Fruit fly (Drosophila melanogaster) whole organism, embryonic: ENCODE results near the gene Rlb1.

Experiments used
- Ada2b ChIP-seq: fragments of 200-800 bp; sonication (Bioruptor generic); IDR thresholded peaks from 2 replicates; pipeline ENCODE4 v1.3.6; 2022; ENCODE audit warnings: missing biosample characterization, missing genetic modification characterization
- Adf1 ChIP-seq: fragments of 200-800 bp; sonication (Bioruptor generic); IDR thresholded peaks from 2 replicates; pipeline ENCODE4 v1.3.6; 2022; ENCODE audit warnings: missing biosample characterization, missing genetic modification characterization
- CG10267 ChIP-seq: fragments of 200-800 bp; sonication (Bioruptor generic); optimal IDR thresholded peaks from 2 replicates; lab custom pipeline; 2018; ENCODE audit warnings: missing biosample characterization, mild to moderate bottlenecking, missing genetic modification characterization, moderate library complexity
- CG12071 ChIP-seq: fragments of 200-800 bp; sonication (Bioruptor generic); optimal IDR thresholded peaks from 3 replicates; lab custom pipeline; 2018; ENCODE audit warnings: missing biosample characterization, mild to moderate bottlenecking, missing genetic modification characterization
- CG13624 ChIP-seq: fragments of 200-800 bp; sonication (Bioruptor generic); optimal IDR thresholded peaks from 2 replicates; lab custom pipeline; 2016; ENCODE audit warnings: missing biosample characterization, missing genetic modification characterization
- CG14860 ChIP-seq: fragments of 200-800 bp; sonication (Bioruptor generic); IDR thresholded peaks from 3 replicates; pipeline ENCODE4 v1.3.6; 2022; ENCODE audit warnings: missing biosample characterization, missing genetic modification characterization; ENCODE audit not compliant: partially characterized antibody
- CG16813 ChIP-seq: fragments of 200-800 bp; sonication (Bioruptor generic); IDR thresholded peaks from 3 replicates; pipeline ENCODE4 v1.3.6; 2022; ENCODE audit warnings: missing biosample characterization, missing genetic modification characterization; ENCODE audit not compliant: partially characterized antibody
- CG17186 ChIP-seq: fragments of 200-800 bp; sonication (Bioruptor generic); optimal IDR thresholded peaks from 3 replicates; lab custom pipeline; 2017; ENCODE audit warnings: missing biosample characterization, missing genetic modification reagents, missing genetic modification characterization
- CG17385 ChIP-seq: fragments of 200-800 bp; sonication (Bioruptor generic); optimal IDR thresholded peaks from 3 replicates; lab custom pipeline; 2018; ENCODE audit warnings: missing biosample characterization, mild to moderate bottlenecking, missing genetic modification characterization
- CG17568 ChIP-seq: fragments of 200-800 bp; sonication (Bioruptor generic); optimal IDR thresholded peaks from 2 replicates; lab custom pipeline; 2018; ENCODE audit warnings: missing biosample characterization, mild to moderate bottlenecking, missing genetic modification characterization, moderate library complexity
- CG18476 ChIP-seq: fragments of 200-800 bp; sonication (Bioruptor generic); optimal IDR thresholded peaks from 2 replicates; lab custom pipeline; 2016; ENCODE audit warnings: missing biosample characterization, mild to moderate bottlenecking, missing genetic modification characterization
- CG2116 ChIP-seq: fragments of 200-800 bp; sonication (Bioruptor generic); optimal IDR thresholded peaks from 3 replicates; lab custom pipeline; 2018; ENCODE audit warnings: missing biosample characterization, mild to moderate bottlenecking, missing genetic modification characterization
- CG2199 ChIP-seq: fragments of 200-800 bp; sonication (Bioruptor generic); IDR thresholded peaks from 3 replicates; pipeline ENCODE4 v1.3.6; 2022; ENCODE audit warnings: missing biosample characterization, missing genetic modification characterization
- CG30431 ChIP-seq: fragments of 200-800 bp; sonication (Bioruptor generic); optimal IDR thresholded peaks from 2 replicates; lab custom pipeline; 2017; ENCODE audit warnings: missing biosample characterization, missing genetic modification characterization
- CG32532 ChIP-seq: fragments of 200-800 bp; sonication (Bioruptor generic); IDR thresholded peaks from 2 replicates; pipeline ENCODE4 v1.3.6; 2022; ENCODE audit warnings: missing biosample characterization, missing genetic modification characterization
- CG34422 ChIP-seq: fragments of 200-800 bp; sonication (Bioruptor generic); IDR thresholded peaks from 3 replicates; pipeline ENCODE4 v1.3.6; 2022; ENCODE audit warnings: missing biosample characterization, missing genetic modification characterization
- CG4424 ChIP-seq: fragments of 200-800 bp; sonication (Bioruptor generic); optimal IDR thresholded peaks from 3 replicates; lab custom pipeline; 2016; ENCODE audit warnings: missing biosample characterization, missing genetic modification characterization
- CG8290 ChIP-seq, 3 experiments: fragments of 200-800 bp; sonication (Bioruptor generic); optimal IDR thresholded peaks; 2 replicates each; lab custom pipeline; 2016 to 2019; ENCODE audit warnings: missing biosample characterization in 3 of 3, missing genetic modification characterization in 3 of 3, mild to moderate bottlenecking in 2 of 3, moderate library complexity in 1 of 3
- CG8388 ChIP-seq: fragments of 200-800 bp; sonication (Bioruptor generic); optimal IDR thresholded peaks from 2 replicates; lab custom pipeline; 2019; ENCODE audit warnings: missing biosample characterization, mild to moderate bottlenecking, missing genetic modification characterization, moderate library complexity
- CG8765 ChIP-seq: fragments of 200-800 bp; sonication (Bioruptor generic); IDR thresholded peaks from 2 replicates; pipeline ENCODE4 v1.3.6; 2022; ENCODE audit warnings: missing biosample characterization, missing genetic modification characterization
- CG9609 ChIP-seq: fragments of 200-800 bp; sonication (Bioruptor generic); optimal IDR thresholded peaks from 3 replicates; lab custom pipeline; 2016; ENCODE audit warnings: missing biosample characterization, missing genetic modification characterization
- Ets65A ChIP-seq: fragments of 200-800 bp; sonication (Bioruptor generic); peaks from one replicate; lab custom pipeline; 2016; ENCODE audit warnings: missing biosample characterization, missing genetic modification characterization
- Fer2 ChIP-seq: fragments of 200-800 bp; sonication (Bioruptor generic); optimal IDR thresholded peaks from 2 replicates; lab custom pipeline; 2018; ENCODE audit warnings: missing biosample characterization, mild to moderate bottlenecking, missing genetic modification characterization, moderate library complexity
- Gug ChIP-seq: fragments of 200-800 bp; sonication (Bioruptor generic); IDR thresholded peaks from 4 replicates; pipeline ENCODE4 v1.3.6; 2022; ENCODE audit warnings: missing biosample characterization, missing genetic modification characterization
- H15 ChIP-seq: fragments of 200-800 bp; sonication (Bioruptor generic); IDR thresholded peaks from 3 replicates; pipeline ENCODE4 v1.3.6; 2022; ENCODE audit warnings: missing biosample characterization, missing genetic modification characterization
- Hand ChIP-seq: fragments of 200-800 bp; sonication (Bioruptor generic); optimal IDR thresholded peaks from 2 replicates; lab custom pipeline; 2017; ENCODE audit warnings: mild to moderate bottlenecking, missing biosample characterization, missing genetic modification reagents, missing genetic modification characterization
- Med ChIP-seq: fragments of 200-800 bp; sonication (Bioruptor generic); peaks from one replicate; lab custom pipeline; 2016; ENCODE audit warnings: missing biosample characterization, missing genetic modification characterization, mild to moderate bottlenecking, inconsistent platforms, moderate library complexity
- Nf-YC ChIP-seq: fragments of 200-800 bp; optimal IDR thresholded peaks from 3 replicates; lab custom pipeline; 2019; ENCODE audit warnings: missing biosample characterization, mild to moderate bottlenecking, missing genetic modification characterization, moderate library complexity
- Opbp ChIP-seq: fragments of 200-800 bp; sonication (Bioruptor generic); IDR thresholded peaks from 3 replicates; pipeline ENCODE4 v1.3.6; 2022; ENCODE audit warnings: missing biosample characterization, missing genetic modification characterization; ENCODE audit not compliant: partially characterized antibody
- Rx ChIP-seq: fragments of 200-800 bp; sonication (Bioruptor generic); IDR thresholded peaks from 2 replicates; pipeline ENCODE4 v1.3.6; 2022; ENCODE audit warnings: missing biosample characterization, missing genetic modification characterization
- Stat92E ChIP-seq, 3 experiments: fragments of >200 bp in 2 of 3; fragments of 200-800 bp in 1 of 3; sonication (Bioruptor generic) in 1 of 3; optimal IDR thresholded peaks; 2 replicates each; lab custom pipeline; 2017 to 2019; ENCODE audit warnings: missing biosample characterization in 3 of 3, missing genetic modification characterization in 3 of 3, mild to moderate bottlenecking in 1 of 3, moderate library complexity in 1 of 3
- cg ChIP-seq: fragments of 200-800 bp; sonication (Bioruptor generic); optimal IDR thresholded peaks from 3 replicates; lab custom pipeline; 2019; ENCODE audit warnings: missing biosample characterization, mild to moderate bottlenecking, missing genetic modification characterization, moderate library complexity
- da ChIP-seq: fragments of 200-800 bp; sonication (Bioruptor generic); optimal IDR thresholded peaks from 2 replicates; lab custom pipeline; 2016; ENCODE audit warnings: missing biosample characterization, missing genetic modification characterization
- danr ChIP-seq: fragments of 200-800 bp; sonication (Bioruptor generic); IDR thresholded peaks from 2 replicates; pipeline ENCODE4 v1.3.6; 2022; ENCODE audit warnings: missing biosample characterization, missing genetic modification characterization
- dmrt11E ChIP-seq: fragments of 200-800 bp; sonication (Bioruptor generic); optimal IDR thresholded peaks from 3 replicates; lab custom pipeline; 2018; ENCODE audit warnings: missing biosample characterization, mild to moderate bottlenecking, missing genetic modification characterization, moderate library complexity
- gro ChIP-seq: fragments of 200-800 bp; sonication (Bioruptor generic); optimal IDR thresholded peaks from 2 replicates; lab custom pipeline; 2016; ENCODE audit warnings: missing biosample characterization, missing genetic modification characterization
- hbn ChIP-seq: fragments of 200-800 bp; sonication (Bioruptor generic); IDR thresholded peaks from 2 replicates; pipeline ENCODE4 v1.3.6; 2022; ENCODE audit warnings: missing biosample characterization, missing genetic modification characterization; ENCODE audit not compliant: partially characterized antibody
- klu ChIP-seq: fragments of 200-800 bp; sonication (Bioruptor generic); IDR thresholded peaks from 2 replicates; pipeline ENCODE4 v1.3.6; 2022; ENCODE audit warnings: missing biosample characterization, missing genetic modification characterization
- lilli ChIP-seq: fragments of 200-800 bp; sonication (Bioruptor generic); optimal IDR thresholded peaks from 3 replicates; lab custom pipeline; 2016; ENCODE audit warnings: missing biosample characterization, missing genetic modification characterization
- nerfin-2 ChIP-seq: fragments of 200-800 bp; sonication (Bioruptor generic); IDR thresholded peaks from 2 replicates; pipeline ENCODE4 v1.3.6; 2022; ENCODE audit warnings: missing biosample characterization, missing genetic modification characterization; ENCODE audit not compliant: partially characterized antibody
- pho ChIP-seq: fragments of 200-800 bp; sonication (Bioruptor generic); optimal IDR thresholded peaks from 2 replicates; lab custom pipeline; 2016; ENCODE audit warnings: missing biosample characterization, missing genetic modification characterization
- sens ChIP-seq: fragments of 200-800 bp; sonication (Bioruptor generic); peaks from one replicate; lab custom pipeline; 2016; ENCODE audit warnings: missing biosample characterization, missing genetic modification characterization
- sima ChIP-seq: fragments of 200-800 bp; sonication (Bioruptor generic); optimal IDR thresholded peaks from 2 replicates; lab custom pipeline; 2016; ENCODE audit warnings: missing biosample characterization, missing genetic modification characterization
- slbo ChIP-seq: fragments of 200-800 bp; sonication (Bioruptor generic); IDR thresholded peaks from 2 replicates; pipeline ENCODE4 v1.3.6; 2022; ENCODE audit warnings: missing biosample characterization, missing genetic modification characterization
- sna ChIP-seq: fragments of 200-800 bp; sonication (Bioruptor generic); IDR thresholded peaks from 2 replicates; pipeline ENCODE4 v1.3.6; 2022; ENCODE audit warnings: missing biosample characterization, missing genetic modification characterization; ENCODE audit not compliant: partially characterized antibody
- tll ChIP-seq, 2 experiments: fragments of 200-800 bp in 1 of 2; fragments of >200 bp in 1 of 2; sonication (Bioruptor generic) in 1 of 2; optimal IDR thresholded peaks; 2 replicates each; lab custom pipeline; 2017 to 2019; ENCODE audit warnings: missing biosample characterization in 2 of 2, missing genetic modification characterization in 2 of 2, mild to moderate bottlenecking in 1 of 2, moderate library complexity in 1 of 2
- trem ChIP-seq: fragments of 200-800 bp; optimal IDR thresholded peaks from 3 replicates; lab custom pipeline; 2019; ENCODE audit warnings: missing biosample characterization, mild to moderate bottlenecking, missing genetic modification characterization, moderate library complexity
- tx ChIP-seq: fragments of 200-800 bp; sonication (Bioruptor generic); optimal IDR thresholded peaks from 2 replicates; lab custom pipeline; 2016; ENCODE audit warnings: missing biosample characterization, missing genetic modification characterization
- z ChIP-seq: fragments of 200-800 bp; sonication (Bioruptor generic); IDR thresholded peaks from 3 replicates; pipeline ENCODE4 v1.3.6; 2022; ENCODE audit warnings: missing biosample characterization, missing genetic modification characterization

Gene Rlb1

DNA sequence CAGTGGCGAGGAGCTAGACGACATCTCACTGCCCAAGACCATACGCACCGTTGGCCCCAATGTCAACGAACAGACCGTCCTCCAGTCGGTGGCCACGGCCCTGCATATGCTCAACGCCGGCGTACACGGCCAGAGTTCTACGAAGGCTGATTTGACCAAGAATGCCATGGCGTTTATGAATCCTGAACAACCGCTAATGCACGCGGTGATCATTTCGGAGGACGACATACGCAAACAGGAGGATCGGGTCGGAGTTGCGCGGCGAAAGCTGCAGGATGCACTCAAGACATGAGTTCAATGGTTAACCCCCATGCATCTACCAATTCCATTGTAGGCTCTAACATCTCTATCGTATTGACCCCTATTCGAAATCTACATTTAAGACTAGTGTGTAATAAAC lies 48.0 kb downstream of the Rlb1 start:
- TF ChIP-seq pho (no peak), Ada2b (0 out of 2 replicates have a peak, but pooled peaks have one; percentile 2), CG17568 (GFP tag; lab: Kevin White, UChicago) (no peak), sens (GFP tag; lab: Kevin White, UChicago) (no peak), CG8765 (GFP tag; lab: Robert Waterston, UW) (no peak), CG14860 (no peak), CG16813 (GFP tag; lab: Robert Waterston, UW) (0 out of 3 replicates have a peak, but pooled peaks have one; percentile 33), Rx (no peak), CG8290 (GFP tag; optimal IDR thresholded peaks at IDR 0.05; lab: Kevin White, UChicago) (no peak), CG8290 (tag; optimal IDR thresholded peaks at IDR 0.05; lab: Kevin White, UChicago) (no peak), Med (GFP tag; lab: Kevin White, UChicago) (peak; percentile 54), sima (GFP tag; lab: Kevin White, UChicago) (no peak), klu (GFP tag; lab: Robert Waterston, UW) (no peak), CG2199 (GFP tag; lab: Robert Waterston, UW) (no peak), CG30431 (GFP tag; lab: Kevin White, UChicago) (no peak), CG32532 (GFP tag; lab: Robert Waterston, UW) (no peak), Opbp (GFP tag; lab: Robert Waterston, UW) (no peak), da (GFP tag; lab: Kevin White, UChicago) (no peak), CG17186 (no peak), CG2116 (GFP tag; lab: Kevin White, UChicago) (no peak), Ets65A (GFP tag; lab: Kevin White, UChicago) (peak; percentile 53), cg (no peak), CG12071 (no peak), CG17385 (GFP tag; lab: Kevin White, UChicago) (no peak), Hand (GFP tag; lab: Kevin White, UChicago) (no peak)
- TF ChIP-seq, all 482 proteins: peak for 4

DNA sequence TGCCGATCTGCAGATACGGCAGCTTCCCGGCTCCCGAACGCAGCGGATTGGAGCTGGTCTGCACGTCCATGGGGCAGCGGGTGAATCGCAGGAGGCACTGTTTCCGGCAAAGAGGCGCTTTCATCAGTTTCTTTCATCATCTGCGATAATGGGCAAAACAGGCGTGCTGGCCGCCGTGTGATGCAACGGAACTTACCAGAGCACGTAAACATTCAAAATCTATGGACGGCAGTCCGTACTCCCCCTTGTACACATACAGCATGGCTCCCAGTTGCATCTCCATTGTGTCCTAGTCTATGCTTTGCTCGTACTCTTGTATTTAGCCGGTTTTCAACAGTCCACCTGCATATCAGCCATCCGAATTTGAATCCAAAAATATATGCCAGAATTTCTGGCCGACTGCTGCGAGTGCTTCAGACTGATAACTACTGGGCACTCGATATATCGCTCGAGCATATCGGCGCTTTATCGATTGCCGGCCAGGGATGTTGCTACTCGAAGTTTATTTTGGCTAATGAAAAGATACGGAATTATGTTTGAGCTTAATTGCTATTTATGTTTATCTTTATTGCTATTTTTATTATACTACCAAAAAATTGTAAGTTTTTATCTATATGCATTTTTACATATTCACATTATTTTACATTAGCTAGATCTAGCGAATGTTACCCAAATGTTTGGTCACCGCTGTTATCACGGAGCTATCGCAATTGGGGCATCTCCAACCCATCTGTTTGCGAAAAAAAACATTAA lies 50.3 kb downstream of the Rlb1 start, which contains the start of the genes CG9393 and Vps45:
Gene CG9393 (minus strand): TSS at position 434 of the 753 bp plus-strand sequence.
Gene Vps45 (plus strand): TSS at position 685 of the 753 bp plus-strand sequence.
- TF ChIP-seq nerfin-2 (GFP tag; lab: Robert Waterston, UW) (peak; percentile 94), tll (GFP tag; optimal IDR thresholded peaks at IDR 0.05; lab: Kevin White, UChicago) (peak in 1 of 2 experiments; percentile 78), z (GFP tag; lab: Robert Waterston, UW) (no peak), CG8388 (no peak), dmrt11E (tag; lab: Kevin White, UChicago) (peak; percentile 59), pho (peak; percentile 81), H15 (no peak), hbn (peak; percentile 92), Adf1 (GFP tag; lab: Robert Waterston, UW) (peak; percentile 9; the same call in 1 of the 2 replicates), CG18476 (GFP tag; lab: Kevin White, UChicago) (peak; percentile 52), trem (peak; percentile 78), CG4424 (GFP tag; lab: Kevin White, UChicago) (peak; percentile 66), Fer2 (peak; percentile 58), Stat92E (GFP tag; optimal IDR thresholded peaks at IDR 0.05; lab: Kevin White, UChicago) (no peak), danr (no peak), sna (GFP tag; lab: Robert Waterston, UW) (peak; percentile 90), tx (GFP tag; lab: Kevin White, UChicago) (peak; percentile 25), CG13624 (GFP tag; lab: Kevin White, UChicago) (peak; percentile 62), gro (GFP tag; lab: Kevin White, UChicago) (peak; percentile 56), Gug (peak; percentile 65; the same call in 2 of the 4 replicates), slbo (GFP tag; lab: Robert Waterston, UW) (peak; percentile 76), CG10267 (tag; lab: Kevin White, UChicago) (peak; percentile 65), lilli (peak; percentile 84), Nf-YC (tag; lab: Kevin White, UChicago) (peak; percentile 64), CG34422 (GFP tag; lab: Robert Waterston, UW) (no peak; the same call in 2 of the 3 replicates), CG9609 (GFP tag; lab: Kevin White, UChicago) (peak; percentile 32)
